Worm (Caenorhabditis elegans) whole organism, L2 larva: Measurements from ENCODE around the gene F38E11.6.

Source experiments
- R02D3.7 ChIP-seq: fragments of 150-350 bp; optimal IDR thresholded peaks from 2 replicates; lab custom pipeline; 2014; ENCODE audit warnings: missing biosample characterization, missing genetic modification characterization
- lin-13 ChIP-seq: fragments of 150-350 bp; optimal IDR thresholded peaks from 2 replicates; lab custom pipeline; 2014; ENCODE audit warnings: missing biosample characterization, missing genetic modification reagents, missing genetic modification characterization
- zag-1 ChIP-seq: fragments of 150-350 bp; optimal IDR thresholded peaks from 2 replicates; lab custom pipeline; 2014; ENCODE audit warnings: missing biosample characterization, missing genetic modification characterization

ce11 chrIV:9477135-9477928 is 10.0 kb upstream of the F38E11.6 start, which contains the start of gene wrt-3:
- no peak for TF ChIP-seq lin-13
- TF ChIP-seq zag-1 (tag; lab: Kevin White, UChicago) = no peak
- no peak for TF ChIP-seq R02D3.7
